Fruit fly (Drosophila melanogaster): ENCODE results near the gene PolG2.

DNA sequence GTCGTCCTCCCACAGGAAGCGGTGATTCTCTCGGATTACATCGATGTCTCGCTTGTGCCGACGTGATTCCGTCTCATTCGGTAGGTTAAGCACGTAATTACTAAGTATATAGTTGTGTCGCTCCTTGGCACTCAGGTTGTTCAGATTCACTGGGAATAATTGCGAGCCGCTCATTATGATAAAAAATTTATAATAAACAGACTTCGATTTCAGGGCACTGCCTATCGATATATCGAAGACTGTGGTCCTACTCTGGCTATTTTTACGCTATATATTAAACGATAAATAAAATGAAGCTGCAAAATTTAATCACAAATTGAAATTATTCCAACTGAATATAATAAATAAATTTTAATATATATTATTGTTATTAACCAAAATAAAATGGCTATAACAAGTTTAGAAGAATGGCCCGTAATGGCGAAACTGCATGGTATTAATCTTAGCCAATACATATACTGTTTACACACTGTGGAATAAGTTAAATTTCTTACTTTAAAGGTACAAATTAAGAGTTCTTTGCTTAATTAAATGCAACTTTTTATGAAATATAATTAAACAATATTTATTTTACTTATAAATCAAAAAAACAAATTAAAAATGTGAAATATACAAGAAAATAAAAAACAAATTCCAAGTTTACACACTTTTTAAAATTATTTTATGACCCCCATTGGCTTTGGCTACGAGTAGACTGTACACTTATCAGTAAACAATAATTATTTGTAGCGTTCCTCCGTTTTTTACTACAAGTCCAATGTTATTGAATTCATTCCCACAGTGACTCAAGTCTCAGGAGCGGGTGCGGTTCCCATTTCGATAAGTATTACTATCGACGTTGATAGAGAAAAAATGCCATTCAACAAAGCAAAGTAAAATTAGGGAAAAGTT is 49.4 kb downstream of the PolG2 start, which contains the start of gene Eato:
- TF ChIP-seq lola (GFP tag; optimal IDR thresholded peaks at IDR 0.05) (no peak), Mio (GFP tag; optimal IDR thresholded peaks at IDR 0.05) (no peak), Abd-B (GFP tag; optimal IDR thresholded peaks at IDR 0.05) (no peak), Hr83 (GFP tag; optimal IDR thresholded peaks at IDR 0.05; ENCODE audit: poor library complexity, severe bottlenecking) (peak; percentile 3), br (GFP tag; optimal IDR thresholded peaks at IDR 0.05) (peak; percentile 9), ey (GFP tag; optimal IDR thresholded peaks at IDR 0.05) (peak; percentile 22), Myc (optimal IDR thresholded peaks at IDR 0.05) (peak; percentile 19), usp (GFP tag; optimal IDR thresholded peaks at IDR 0.05) (no peak), CrebA (GFP tag; optimal IDR thresholded peaks at IDR 0.05; ENCODE audit: borderline replicate concordance) (no peak), Dfd (GFP tag; optimal IDR thresholded peaks at IDR 0.05) (no peak), Rel (GFP tag; optimal IDR thresholded peaks at IDR 0.05) (no peak), Rel (tag; optimal IDR thresholded peaks at IDR 0.05) (peak; percentile 15)

Data from whole organism, wandering third instar larva.